Fruit fly (Drosophila melanogaster) whole organism, embryonic: Measurements from ENCODE around the gene Ing5.

Source experiments
- CG11695 ChIP-seq: fragments of 200-800 bp; sonication (Bioruptor generic); IDR thresholded peaks from 3 replicates; pipeline ENCODE4 v1.3.6; 2022; ENCODE audit warnings: missing biosample characterization, missing genetic modification characterization
- CG12391 ChIP-seq: fragments of 200-800 bp; sonication (Bioruptor generic); optimal IDR thresholded peaks from 3 replicates; lab custom pipeline; 2018; ENCODE audit warnings: missing biosample characterization, mild to moderate bottlenecking, missing genetic modification characterization, moderate library complexity
- CG12659 ChIP-seq: fragments of 200-800 bp; sonication (Bioruptor generic); optimal IDR thresholded peaks from 3 replicates; lab custom pipeline; 2017; ENCODE audit warnings: mild to moderate bottlenecking, missing biosample characterization, missing genetic modification reagents, missing genetic modification characterization
- CG13624 ChIP-seq: fragments of 200-800 bp; sonication (Bioruptor generic); optimal IDR thresholded peaks from 2 replicates; lab custom pipeline; 2016; ENCODE audit warnings: missing biosample characterization, missing genetic modification characterization
- CG2712 ChIP-seq: fragments of 200-800 bp; optimal IDR thresholded peaks from 3 replicates; lab custom pipeline; 2019; ENCODE audit warnings: missing biosample characterization, mild to moderate bottlenecking, missing genetic modification characterization, moderate library complexity
- CG3407 ChIP-seq: fragments of 200-800 bp; sonication (Bioruptor generic); optimal IDR thresholded peaks from 2 replicates; lab custom pipeline; 2018; ENCODE audit warnings: missing biosample characterization, mild to moderate bottlenecking, missing genetic modification characterization
- CG7786 ChIP-seq: fragments of 200-800 bp; sonication (Bioruptor generic); optimal IDR thresholded peaks from 2 replicates; lab custom pipeline; 2016; ENCODE audit warnings: missing biosample characterization, missing genetic modification characterization
- CG8281 ChIP-seq: fragments of 200-800 bp; sonication (Bioruptor generic); optimal IDR thresholded peaks from 2 replicates; lab custom pipeline; 2018; ENCODE audit warnings: missing biosample characterization, mild to moderate bottlenecking, missing genetic modification characterization, moderate library complexity
- CG8388 ChIP-seq: fragments of 200-800 bp; sonication (Bioruptor generic); optimal IDR thresholded peaks from 2 replicates; lab custom pipeline; 2019; ENCODE audit warnings: missing biosample characterization, mild to moderate bottlenecking, missing genetic modification characterization, moderate library complexity
- CoRest ChIP-seq: fragments of 200-800 bp; sonication (Bioruptor generic); optimal IDR thresholded peaks from 3 replicates; lab custom pipeline; 2018; ENCODE audit warnings: missing biosample characterization, mild to moderate bottlenecking, missing genetic modification characterization, moderate library complexity
- D19B ChIP-seq: fragments of 200-800 bp; sonication (Bioruptor generic); optimal IDR thresholded peaks from 2 replicates; lab custom pipeline; 2017; ENCODE audit warnings: missing biosample characterization, mild to moderate bottlenecking, missing genetic modification characterization
- Dip3 ChIP-seq: fragments of 200-800 bp; sonication (Bioruptor generic); optimal IDR thresholded peaks from 3 replicates; lab custom pipeline; 2016; ENCODE audit warnings: missing biosample characterization, missing genetic modification characterization
- Doc2 ChIP-seq: fragments of 200-800 bp; sonication (Bioruptor generic); IDR thresholded peaks from 2 replicates; pipeline ENCODE4 v1.3.6; 2022; ENCODE audit warnings: missing biosample characterization, missing genetic modification characterization
- Doc3 ChIP-seq: fragments of 200-800 bp; sonication (Bioruptor generic); IDR thresholded peaks from 3 replicates; pipeline ENCODE4 v1.3.6; 2022; ENCODE audit warnings: missing biosample characterization, missing genetic modification characterization; ENCODE audit not compliant: partially characterized antibody
- Drgx ChIP-seq: fragments of 200-800 bp; sonication (Bioruptor generic); IDR thresholded peaks from 2 replicates; pipeline ENCODE4 v1.3.6; 2022; ENCODE audit warnings: missing biosample characterization, missing genetic modification characterization
- Hand ChIP-seq: fragments of 200-800 bp; sonication (Bioruptor generic); optimal IDR thresholded peaks from 2 replicates; lab custom pipeline; 2017; ENCODE audit warnings: mild to moderate bottlenecking, missing biosample characterization, missing genetic modification reagents, missing genetic modification characterization
- Hey ChIP-seq: fragments of 200-800 bp; sonication (Bioruptor generic); optimal IDR thresholded peaks from 3 replicates; lab custom pipeline; 2018; ENCODE audit warnings: missing biosample characterization, mild to moderate bottlenecking, missing genetic modification characterization
- HmgD ChIP-seq: fragments of 200-800 bp; sonication (Bioruptor generic); optimal IDR thresholded peaks from 3 replicates; lab custom pipeline; 2016; ENCODE audit warnings: missing biosample characterization, missing genetic modification characterization
- Hmr ChIP-seq: fragments of 200-800 bp; sonication (Bioruptor generic); optimal IDR thresholded peaks from 3 replicates; lab custom pipeline; 2017; ENCODE audit warnings: mild to moderate bottlenecking, missing biosample characterization, missing genetic modification reagents, missing genetic modification characterization
- Neu2 ChIP-seq: fragments of 200-800 bp; sonication (Bioruptor generic); optimal IDR thresholded peaks from 3 replicates; lab custom pipeline; 2016; ENCODE audit warnings: missing biosample characterization, missing genetic modification characterization, borderline replicate concordance
- NfI ChIP-seq: fragments of 200-800 bp; sonication (Bioruptor generic); optimal IDR thresholded peaks from 3 replicates; lab custom pipeline; 2018; ENCODE audit warnings: missing biosample characterization, mild to moderate bottlenecking, missing genetic modification characterization, moderate library complexity
- Oli ChIP-seq: fragments of 200-800 bp; sonication (Bioruptor generic); optimal IDR thresholded peaks from 2 replicates; lab custom pipeline; 2018; ENCODE audit warnings: missing biosample characterization, mild to moderate bottlenecking, missing genetic modification characterization, moderate library complexity
- Side ChIP-seq: fragments of 200-800 bp; sonication (Bioruptor generic); optimal IDR thresholded peaks from 2 replicates; lab custom pipeline; 2016; ENCODE audit warnings: missing biosample characterization, missing genetic modification characterization
- Xrp1 ChIP-seq: fragments of 200-800 bp; sonication (Bioruptor generic); IDR thresholded peaks from 2 replicates; pipeline ENCODE4 v1.3.6; 2022; ENCODE audit warnings: missing biosample characterization, missing genetic modification characterization
- ab ChIP-seq: fragments of 200-800 bp; sonication (Bioruptor generic); optimal IDR thresholded peaks from 2 replicates; lab custom pipeline; 2016; ENCODE audit warnings: missing biosample characterization, missing genetic modification characterization
- ap ChIP-seq: fragments of 200-800 bp; sonication (Bioruptor generic); IDR thresholded peaks from 2 replicates; pipeline ENCODE4 v1.3.6; 2022; ENCODE audit warnings: missing biosample characterization, missing genetic modification characterization
- ash1 ChIP-seq: fragments of 200-800 bp; sonication (Bioruptor generic); optimal IDR thresholded peaks from 2 replicates; lab custom pipeline; 2018; ENCODE audit warnings: missing biosample characterization, mild to moderate bottlenecking, missing genetic modification characterization
- br ChIP-seq: fragments of >200 bp; optimal IDR thresholded peaks from 2 replicates; lab custom pipeline; 2017
- crol ChIP-seq: fragments of 200-800 bp; sonication (Bioruptor generic); IDR thresholded peaks from 2 replicates; pipeline ENCODE4 v1.3.6; 2022; ENCODE audit warnings: missing biosample characterization, missing genetic modification characterization
- danr ChIP-seq: fragments of 200-800 bp; sonication (Bioruptor generic); IDR thresholded peaks from 2 replicates; pipeline ENCODE4 v1.3.6; 2022; ENCODE audit warnings: missing biosample characterization, missing genetic modification characterization
- disco-r ChIP-seq: fragments of 200-800 bp; sonication (Bioruptor generic); optimal IDR thresholded peaks from 2 replicates; lab custom pipeline; 2016; ENCODE audit warnings: missing biosample characterization, missing genetic modification characterization
- dmrt99B ChIP-seq: fragments of 200-800 bp; sonication (Bioruptor generic); optimal IDR thresholded peaks from 2 replicates; lab custom pipeline; 2018; ENCODE audit warnings: missing biosample characterization, mild to moderate bottlenecking, missing genetic modification characterization, moderate library complexity
- fd3F ChIP-seq: fragments of 200-800 bp; sonication (Bioruptor generic); optimal IDR thresholded peaks from 2 replicates; lab custom pipeline; 2018; ENCODE audit warnings: missing biosample characterization, mild to moderate bottlenecking, missing genetic modification characterization, moderate library complexity
- ham ChIP-seq: fragments of 200-800 bp; sonication (Bioruptor generic); IDR thresholded peaks from 2 replicates; pipeline ENCODE4 v1.3.6; 2022; ENCODE audit warnings: missing biosample characterization, missing genetic modification characterization
- her ChIP-seq: fragments of 200-800 bp; sonication (Bioruptor generic); optimal IDR thresholded peaks from 2 replicates; lab custom pipeline; 2016; ENCODE audit warnings: missing biosample characterization, missing genetic modification characterization
- nau ChIP-seq: fragments of 200-800 bp; sonication (Bioruptor generic); optimal IDR thresholded peaks from 3 replicates; lab custom pipeline; 2017; ENCODE audit warnings: missing biosample characterization, mild to moderate bottlenecking, missing genetic modification characterization, missing genetic modification reagents
- prd ChIP-seq, 3 experiments: fragments of >200 bp in 2 of 3; fragments of 200-800 bp in 1 of 3; sonication (Bioruptor generic) in 1 of 3; optimal IDR thresholded peaks in 2 of 3; IDR thresholded peaks in 1 of 3; 2 replicates in 2 of 3; 3 replicates in 1 of 3; pipeline versions ENCODE4 v1.3.6 to Lab custom; 2017 to 2022; ENCODE audit warnings: missing biosample characterization in 1 of 3, missing genetic modification characterization in 1 of 3
- pum ChIP-seq: fragments of 200-800 bp; sonication (Bioruptor generic); optimal IDR thresholded peaks from 2 replicates; lab custom pipeline; 2016; ENCODE audit warnings: missing biosample characterization, missing genetic modification characterization
- sc ChIP-seq, 3 experiments: fragments of >200 bp in 2 of 3; fragments of 200-800 bp in 1 of 3; sonication (Bioruptor generic) in 1 of 3; optimal IDR thresholded peaks; 2 replicates in 2 of 3; 3 replicates in 1 of 3; lab custom pipeline; 2017; ENCODE audit warnings: mild to moderate bottlenecking in 1 of 3, missing biosample characterization in 1 of 3, missing genetic modification characterization in 1 of 3, missing genetic modification reagents in 1 of 3
- sr ChIP-seq: fragments of 200-800 bp; sonication (Bioruptor generic); IDR thresholded peaks from 3 replicates; pipeline ENCODE4 v1.3.6; 2022; ENCODE audit warnings: missing biosample characterization, missing genetic modification characterization
- trem ChIP-seq: fragments of 200-800 bp; optimal IDR thresholded peaks from 3 replicates; lab custom pipeline; 2019; ENCODE audit warnings: missing biosample characterization, mild to moderate bottlenecking, missing genetic modification characterization, moderate library complexity
- twi ChIP-seq: fragments of 200-800 bp; optimal IDR thresholded peaks from 2 replicates; lab custom pipeline; 2019; ENCODE audit warnings: missing biosample characterization, mild to moderate bottlenecking, missing genetic modification characterization, moderate library complexity
- wdn ChIP-seq: fragments of 200-800 bp; sonication (Bioruptor generic); IDR thresholded peaks from 2 replicates; pipeline ENCODE4 v1.3.6; 2022; ENCODE audit warnings: missing biosample characterization, missing genetic modification characterization
- wor ChIP-seq: fragments of 200-800 bp; sonication (Bioruptor generic); IDR thresholded peaks from 2 replicates; pipeline ENCODE4 v1.3.6; 2022; ENCODE audit warnings: missing biosample characterization, missing genetic modification characterization
- zf30C ChIP-seq: fragments of 200-800 bp; sonication (Bioruptor generic); optimal IDR thresholded peaks from 3 replicates; lab custom pipeline; 2018; ENCODE audit warnings: missing biosample characterization, mild to moderate bottlenecking, missing genetic modification characterization

Ing5 gene

dm6 chr2L:13430919-13431502, 43.9 kb upstream of the Ing5 start:
- TF ChIP-seq Drgx (GFP tag; lab: Robert Waterston, UW) (peak; percentile 30; the same call in 1 of the 2 replicates), CG8388 (GFP tag; lab: Kevin White, UChicago) (no peak)

- TF ChIP-seq dmrt99B (tag; lab: Kevin White, UChicago) = peak; percentile 51
- TF ChIP-seq sr (GFP tag; lab: Robert Waterston, UW) = no peak; the same call in 2 of the 3 replicates
- no peak for TF ChIP-seq pum (GFP tag; lab: Kevin White, UChicago)
- peak; percentile 80 for TF ChIP-seq NfI (GFP tag; lab: Kevin White, UChicago)
- TF ChIP-seq wor (GFP tag; lab: Robert Waterston, UW) = no peak
- peak; percentile 5 for TF ChIP-seq disco-r
- TF ChIP-seq ham = no peak
- no peak for TF ChIP-seq wdn
- TF ChIP-seq Neu2 = no peak
- no peak for TF ChIP-seq zf30C (GFP tag; lab: Kevin White, UChicago)
- TF ChIP-seq CG13624 (GFP tag; lab: Kevin White, UChicago) = peak; percentile 50
- no peak for TF ChIP-seq sc (optimal IDR thresholded peaks at IDR 0.05; lab: Kevin White, UChicago)
- TF ChIP-seq sc (GFP tag; optimal IDR thresholded peaks at IDR 0.05; lab: Kevin White, UChicago) = peak; percentile 7
- TF ChIP-seq CG2712 (tag; lab: Kevin White, UChicago) = no peak
- peak; percentile 65 for TF ChIP-seq nau (GFP tag; lab: Kevin White, UChicago)
- TF ChIP-seq prd (optimal IDR thresholded peaks at IDR 0.05; lab: Kevin White, UChicago) = no peak
- no peak for TF ChIP-seq prd (GFP tag; IDR thresholded peaks at IDR 0.05; lab: Robert Waterston, UW)
- TF ChIP-seq CG12391 = no peak
- no peak for TF ChIP-seq br
- no peak for TF ChIP-seq CG3407
- TF ChIP-seq Oli = peak; percentile 6
- no peak for TF ChIP-seq Xrp1 (GFP tag; lab: Robert Waterston, UW)
- TF ChIP-seq danr (GFP tag; lab: Robert Waterston, UW) = no peak
- peak; percentile 20; the same call in 1 of the 3 replicates for TF ChIP-seq CG11695 (GFP tag; lab: Robert Waterston, UW)
- TF ChIP-seq fd3F (GFP tag; lab: Kevin White, UChicago) = peak; percentile 59
- TF ChIP-seq trem (tag; lab: Kevin White, UChicago) = no peak
- no peak for TF ChIP-seq Dip3 (GFP tag; lab: Kevin White, UChicago)
- TF ChIP-seq Doc2 (GFP tag; lab: Robert Waterston, UW) = no peak
- TF ChIP-seq Hmr (GFP tag; lab: Kevin White, UChicago) = peak; percentile 94
- TF ChIP-seq D19B (GFP tag; lab: Kevin White, UChicago) = peak; percentile 32
- peak; percentile 24 for TF ChIP-seq ash1
- TF ChIP-seq CG8281 = peak; percentile 11
- peak; percentile 42 for TF ChIP-seq her (GFP tag; lab: Kevin White, UChicago)
- no peak for TF ChIP-seq CoRest (tag; lab: Kevin White, UChicago)
- no peak for TF ChIP-seq CG7786 (GFP tag; lab: Kevin White, UChicago)
- peak; percentile 25; the same call in 1 of the 2 replicates for TF ChIP-seq crol (GFP tag; lab: Robert Waterston, UW)
- no peak for TF ChIP-seq ap
- no peak for TF ChIP-seq twi
- peak; percentile 88 for TF ChIP-seq Hand (GFP tag; lab: Kevin White, UChicago)
- TF ChIP-seq Side = peak; percentile 28
- peak; percentile 63 for TF ChIP-seq CG12659 (GFP tag; lab: Kevin White, UChicago)
- no peak for TF ChIP-seq Doc3
- no peak for TF ChIP-seq HmgD
- TF ChIP-seq ab (GFP tag; lab: Kevin White, UChicago) = no peak
- TF ChIP-seq Hey (tag; lab: Kevin White, UChicago) = peak; percentile 54
These were observed 27.7 kb upstream of the Ing5 start, which contains the start of the genes CG16956, CG42784 and CG43850 for dm6 chr2L:13414525-13415481. Gene CG16956, minus strand, starts transcription at chr2L:13414575. Gene CG42784, plus strand, starts transcription at chr2L:13415431. Gene CG43850, plus strand, starts transcription at chr2L:13415431.
